Worm (Caenorhabditis elegans) whole organism, late embryonic: Measurements from ENCODE around the gene C30H6.9.

Source experiments
- ceh-19 ChIP-seq: fragments of 200-800 bp; sonication (Bioruptor generic); optimal IDR thresholded peaks from 2 replicates; lab custom pipeline; 2018; ENCODE audit warnings: mild to moderate bottlenecking, missing genetic modification characterization, missing compliant biosample characterization
- ceh-48 ChIP-seq: sonication (generic microtip); optimal IDR thresholded peaks from 2 replicates; lab custom pipeline; 2016; ENCODE audit warnings: missing genetic modification characterization, inconsistent platforms, missing compliant biosample characterization
- fax-1 ChIP-seq: sonication (generic microtip); optimal IDR thresholded peaks from 2 replicates; lab custom pipeline; 2016; ENCODE audit warnings: missing genotype, missing genetic modification characterization, missing compliant biosample characterization
- hlh-15 ChIP-seq: sonication (generic microtip); optimal IDR thresholded peaks from 2 replicates; lab custom pipeline; 2016; ENCODE audit warnings: missing genetic modification characterization, missing compliant biosample characterization
- nhr-232 ChIP-seq: sonication (generic microtip); optimal IDR thresholded peaks from 2 replicates; lab custom pipeline; 2016; ENCODE audit warnings: missing genetic modification characterization, missing compliant biosample characterization
- pag-3 ChIP-seq: sonication (generic microtip); optimal IDR thresholded peaks from 2 replicates; lab custom pipeline; 2016; ENCODE audit warnings: missing compliant biosample characterization, missing genetic modification characterization, borderline replicate concordance
- unc-42 ChIP-seq: sonication (generic microtip); optimal IDR thresholded peaks from 2 replicates; lab custom pipeline; 2016; ENCODE audit warnings: missing genotype, missing genetic modification characterization, missing compliant biosample characterization
- zip-5 ChIP-seq: sonication (generic microtip); optimal IDR thresholded peaks from 2 replicates; lab custom pipeline; 2016; ENCODE audit warnings: missing genetic modification characterization, missing compliant biosample characterization

The C30H6.9 gene

DNA sequence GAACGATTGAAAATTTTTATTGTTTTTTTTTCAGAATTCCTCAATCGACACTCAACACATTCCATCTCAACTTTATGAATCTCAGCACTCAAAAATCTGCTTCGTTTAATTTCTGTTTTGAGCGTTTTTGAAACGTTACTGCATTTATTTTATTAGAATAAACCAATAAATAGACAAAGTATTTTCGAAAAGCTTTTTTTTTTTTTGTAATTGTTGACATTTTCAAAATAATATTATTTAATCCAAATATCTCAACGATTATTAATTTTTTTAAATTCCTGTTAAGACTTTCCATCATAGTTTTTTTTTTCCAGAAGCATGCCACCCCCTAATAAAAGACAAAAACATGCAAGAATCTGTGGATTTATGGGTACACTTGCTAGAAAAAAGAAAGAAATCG lies 47.7 kb downstream of the C30H6.9 start, which contains the start of gene C49C3.7:
C49C3.7 (plus strand) TSS at position 301 of the 400 bp plus-strand sequence.
- TF ChIP-seq pag-3 (tag; lab: Kevin White, UChicago) (no peak), nhr-232 (tag; lab: Kevin White, UChicago) (no peak), ceh-19 (GFP tag; lab: Kevin White, UChicago) (no peak), fax-1 (tag; lab: Kevin White, UChicago) (no peak), ceh-48 (no peak)

- TF ChIP-seq unc-42 (tag; lab: Kevin White, UChicago) (peak; percentile 62), zip-5 (tag; lab: Kevin White, UChicago) (no peak), hlh-15 (tag; lab: Kevin White, UChicago) (no peak)
Observed at ce11 chrIV:17331100-17331577, 48.8 kb downstream of the C30H6.9 start, which contains the start of gene C49C3.6. Gene C49C3.6, plus strand, starts transcription at chrIV:17331527.
